Fruit fly (Drosophila melanogaster) S2 (cell line): ENCODE measurements around the gene AANATL7.

Source experiments
- CG8478 ChIP-seq: fragments of >200 bp; optimal IDR thresholded peaks from 2 replicates; lab custom pipeline; 2018
- CTCF ChIP-seq, 2 experiments: fragments of >200 bp; optimal IDR thresholded peaks; 2 replicates each; lab custom pipeline; 2018

- TF ChIP-seq CG8478 (lab: Kevin White, UChicago) (no peak), CTCF (optimal IDR thresholded peaks at IDR 0.05; lab: Kevin White, UChicago) (no peak)
Measured at dm6 chrX:2603851-2604505, 23.2 kb downstream of the AANATL7 start, which contains the start of the genes Klp3A and Zw10.
